Worm (Caenorhabditis elegans): Measurements from ENCODE around the gene srd-15.

DNA sequence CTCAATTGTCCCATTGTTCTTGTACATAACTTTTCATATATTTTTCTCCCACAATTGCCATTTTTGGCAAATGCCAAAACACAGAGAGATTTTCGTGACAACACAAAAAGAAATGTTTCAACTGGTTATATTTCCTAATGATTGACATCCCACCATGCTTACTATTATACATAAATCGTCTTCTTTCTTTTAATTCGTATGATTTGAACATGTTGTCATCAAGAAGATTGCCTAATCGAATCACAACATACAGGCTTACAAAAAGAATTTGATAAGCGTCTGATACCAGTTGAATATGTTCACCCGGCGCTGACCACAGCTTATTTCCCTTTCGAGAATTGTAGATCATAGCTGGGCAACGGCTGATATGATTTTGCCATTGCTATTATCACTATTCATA is 11.1 kb downstream of the srd-15 start, which contains the start of gene grd-9:
- TF ChIP-seq lin-13 (tag; optimal IDR thresholded peaks at IDR 0.05): no peak
- TF ChIP-seq sptf-1 (tag; optimal IDR thresholded peaks at IDR 0.05): no peak
- no peak for TF ChIP-seq ztf-11 (tag; optimal IDR thresholded peaks at IDR 0.05)
- no peak for TF ChIP-seq nhr-12 (tag; optimal IDR thresholded peaks at IDR 0.05)
- no peak for TF ChIP-seq nhr-76 (tag; optimal IDR thresholded peaks at IDR 0.05)
- no peak for TF ChIP-seq zip-8 (tag; optimal IDR thresholded peaks at IDR 0.05)

All from whole organism, mixed stage, embryonic.